Worm (Caenorhabditis elegans): ENCODE measurements around the gene sdc-3.
A peak's percentile ranks its signal among the peaks of the same experiment; 100 is the strongest.

The sdc-3 gene

DNA sequence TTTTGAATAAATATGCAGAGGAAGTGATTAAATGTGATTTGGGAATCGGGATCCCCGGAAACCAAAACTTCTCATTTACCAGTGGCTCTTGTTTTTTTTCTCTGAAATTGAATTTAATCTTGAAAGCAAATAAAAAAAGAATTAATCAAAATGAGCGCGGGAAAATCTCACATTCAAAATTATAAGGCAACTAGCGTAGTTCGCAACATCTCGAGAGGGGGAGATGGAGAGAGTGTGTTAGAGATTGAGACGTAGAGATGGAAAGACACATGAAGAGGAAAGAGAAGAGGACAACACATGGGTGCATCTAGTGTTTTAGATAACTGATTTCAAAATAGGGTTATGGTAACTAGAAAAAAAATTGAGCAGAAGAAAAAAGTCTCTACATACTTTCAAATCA is at the start of gene sdc-3:
Gene sdc-3 (minus strand): TSS at position 101 of the 400 bp plus-strand sequence.
- TF ChIP-seq egl-27 (tag; optimal IDR thresholded peaks at IDR 0.05), result no peak
- no peak for TF ChIP-seq mbf-1 (tag; optimal IDR thresholded peaks at IDR 0.05)
- peak; percentile 28 for TF ChIP-seq C34F6.9 (tag; optimal IDR thresholded peaks at IDR 0.05)
- peak; percentile 18 for TF ChIP-seq fos-1 (tag; optimal IDR thresholded peaks at IDR 0.05)

DNA sequence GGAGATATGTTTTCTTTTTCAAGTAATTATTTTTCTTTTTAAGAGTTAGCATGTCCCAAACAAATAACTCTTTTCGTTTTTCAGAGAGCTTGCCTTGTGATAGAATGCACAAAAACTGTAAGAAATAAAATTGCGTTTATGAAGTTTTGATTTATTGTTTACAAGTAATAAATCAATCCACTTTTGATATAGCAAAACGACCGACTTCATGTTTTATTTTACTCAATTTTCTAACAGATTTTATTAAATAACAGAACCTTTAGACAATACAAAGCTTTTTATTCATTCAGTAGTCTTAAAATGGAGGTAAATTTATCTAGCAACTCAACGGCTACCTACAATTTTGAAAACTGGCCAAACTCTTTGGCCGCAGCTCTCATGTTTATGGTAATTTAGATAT is 46.7 kb upstream of the sdc-3 start, which contains the start of gene srx-78:
Gene srx-78 (plus strand): TSS at position 301 of the 400 bp plus-strand sequence.
- no peak for TF ChIP-seq nhr-21 (tag; optimal IDR thresholded peaks at IDR 0.05)
- TF ChIP-seq nhr-11 (tag; optimal IDR thresholded peaks at IDR 0.05), result no peak
- TF ChIP-seq lsy-2 (tag; optimal IDR thresholded peaks at IDR 0.05), result no peak
- TF ChIP-seq nhr-77 (tag; optimal IDR thresholded peaks at IDR 0.05), result no peak
- TF ChIP-seq F13H6.1 (tag; optimal IDR thresholded peaks at IDR 0.05), result no peak
- TF ChIP-seq nhr-12 (tag; optimal IDR thresholded peaks at IDR 0.05), result no peak
- TF ChIP-seq sma-9 (GFP tag; optimal IDR thresholded peaks at IDR 0.05), result no peak
- no peak for TF ChIP-seq sma-9 (tag; optimal IDR thresholded peaks at IDR 0.05)

DNA sequence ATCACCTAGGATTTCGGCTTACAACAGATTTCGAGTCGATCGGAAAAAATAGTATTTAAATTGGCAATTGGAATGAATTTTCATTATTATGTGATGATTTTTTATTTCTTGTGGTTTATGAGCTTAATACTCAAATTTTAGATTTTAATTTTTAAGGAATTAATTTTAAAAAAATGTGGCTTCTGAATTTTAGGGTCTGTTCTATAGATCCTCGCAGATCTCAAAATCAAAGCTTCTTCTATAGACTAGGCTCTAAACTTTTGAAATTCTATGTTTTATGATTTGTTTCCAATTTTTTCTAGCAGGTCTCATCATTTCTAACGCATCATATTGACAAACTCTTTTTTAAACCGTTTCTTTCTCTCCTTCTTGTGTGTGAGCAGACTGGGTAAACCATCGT is 44.7 kb upstream of the sdc-3 start, which contains the start of gene txt-12:
Gene txt-12 (plus strand): TSS at position 301 of the 400 bp plus-strand sequence.
- no peak for TF ChIP-seq aly-2 (tag; optimal IDR thresholded peaks at IDR 0.05)
- TF ChIP-seq ceh-82 (tag; optimal IDR thresholded peaks at IDR 0.05), result no peak
- TF ChIP-seq alr-1 (tag; optimal IDR thresholded peaks at IDR 0.05), result no peak
- no peak for TF ChIP-seq unc-39 (tag; optimal IDR thresholded peaks at IDR 0.05)
- TF ChIP-seq peb-1 (tag; optimal IDR thresholded peaks at IDR 0.05), result no peak
- no peak for TF ChIP-seq mdl-1 (tag; optimal IDR thresholded peaks at IDR 0.05)
- TF ChIP-seq dmd-4 (tag; optimal IDR thresholded peaks at IDR 0.05), result no peak
- TF ChIP-seq mab-5 (tag; optimal IDR thresholded peaks at IDR 0.05), result no peak
- TF ChIP-seq snpc-4 (tag; optimal IDR thresholded peaks at IDR 0.05), result no peak
- TF ChIP-seq zag-1 (tag; optimal IDR thresholded peaks at IDR 0.05), result no peak
- TF ChIP-seq ceh-16 (tag; optimal IDR thresholded peaks at IDR 0.05), result no peak
- no peak for TF ChIP-seq nhr-25 (tag; optimal IDR thresholded peaks at IDR 0.05)
- no peak for TF ChIP-seq R02D3.7 (tag; optimal IDR thresholded peaks at IDR 0.05)
- TF ChIP-seq ama-1 (optimal IDR thresholded peaks at IDR 0.05), result no peak
- no peak for TF ChIP-seq sma-3 (GFP tag; optimal IDR thresholded peaks at IDR 0.05)
- no peak for TF ChIP-seq sem-4 (tag; optimal IDR thresholded peaks at IDR 0.05)
- TF ChIP-seq nhr-10 (tag; optimal IDR thresholded peaks at IDR 0.05), result no peak

DNA sequence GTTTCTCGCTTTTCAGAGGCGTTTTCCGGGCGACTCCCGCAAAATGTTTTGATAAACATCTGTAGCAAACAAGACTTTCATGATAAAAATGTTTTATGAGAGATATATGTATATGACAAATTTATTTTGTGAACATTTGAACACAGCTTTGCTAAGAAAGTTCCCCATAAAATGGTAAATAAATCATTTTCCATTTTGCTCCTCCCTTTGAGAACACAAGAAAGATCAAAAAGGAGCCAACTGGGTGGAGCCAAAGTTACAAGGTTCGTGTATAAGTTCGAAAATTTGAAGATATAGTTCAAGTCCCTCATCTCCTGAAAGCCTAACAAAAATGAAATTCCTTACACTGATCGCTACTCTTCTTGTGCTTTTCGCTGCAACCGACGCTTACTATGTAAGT is 42.5 kb upstream of the sdc-3 start, which contains the start of gene C01G10.17:
Gene C01G10.17 (plus strand): TSS at position 301 of the 400 bp plus-strand sequence.
- TF ChIP-seq ama-1 (optimal IDR thresholded peaks at IDR 0.05), result no peak
- TF ChIP-seq nhr-129 (tag; optimal IDR thresholded peaks at IDR 0.05), result no peak
- no peak for TF ChIP-seq alr-1 (tag; optimal IDR thresholded peaks at IDR 0.05)
- no peak for TF ChIP-seq crh-2 (tag; optimal IDR thresholded peaks at IDR 0.05)
- no peak for TF ChIP-seq lin-13 (GFP tag; optimal IDR thresholded peaks at IDR 0.05)

DNA sequence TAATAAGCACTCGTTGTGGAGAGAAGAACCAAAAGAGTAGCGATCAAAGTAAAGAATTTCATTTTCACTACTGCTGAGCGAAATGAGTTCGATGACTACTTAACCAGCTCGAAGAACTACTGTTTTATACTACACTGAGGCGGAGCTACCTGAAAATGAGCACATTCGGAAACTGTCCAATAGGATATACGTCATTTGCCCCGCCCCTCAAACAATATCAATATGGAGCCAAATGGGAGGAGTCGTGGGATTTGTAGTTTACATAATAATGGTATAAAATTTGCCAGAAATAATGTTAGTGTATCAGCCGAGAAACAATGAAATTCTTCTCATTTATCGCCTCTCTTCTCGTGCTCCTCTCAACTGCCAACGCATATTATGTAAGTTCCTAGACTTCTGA is 41.4 kb upstream of the sdc-3 start, which contains the start of the genes C01G10.5 and C01G10.4:
Gene C01G10.5 (minus strand): TSS at position 101 of the 400 bp plus-strand sequence.
Gene C01G10.4 (plus strand): TSS at position 303 of the 400 bp plus-strand sequence.
- TF ChIP-seq nhr-21 (tag; optimal IDR thresholded peaks at IDR 0.05) (no peak), unc-62 (GFP tag; optimal IDR thresholded peaks at IDR 0.05) (no peak), unc-55 (GFP tag; optimal IDR thresholded peaks at IDR 0.05) (no peak), lin-11 (tag; optimal IDR thresholded peaks at IDR 0.05) (no peak), nhr-12 (tag; optimal IDR thresholded peaks at IDR 0.05) (no peak), sma-9 (GFP tag; optimal IDR thresholded peaks at IDR 0.05) (no peak), sma-9 (tag; optimal IDR thresholded peaks at IDR 0.05) (no peak), peb-1 (tag; optimal IDR thresholded peaks at IDR 0.05) (no peak), ztf-1 (GFP tag; conservative IDR thresholded peaks at IDR 0.05) (no peak), blmp-1 (tag; optimal IDR thresholded peaks at IDR 0.05; ENCODE audit: insufficient read depth) (no peak), mab-5 (tag; optimal IDR thresholded peaks at IDR 0.05) (no peak), ztf-11 (tag; optimal IDR thresholded peaks at IDR 0.05) (no peak), nhr-77 (tag; optimal IDR thresholded peaks at IDR 0.05) (no peak), ztf-4 (tag; optimal IDR thresholded peaks at IDR 0.05) (no peak), nhr-23 (tag; optimal IDR thresholded peaks at IDR 0.05) (no peak), dmd-4 (tag; optimal IDR thresholded peaks at IDR 0.05) (no peak)
